Worm (Caenorhabditis elegans) whole organism, L3 larva: ENCODE data around the gene eif-3.G.
A peak's percentile ranks its signal among the peaks of the same experiment; 100 is the strongest.

Experiments used
- R02D3.7 ChIP-seq: fragments of 150-350 bp; optimal IDR thresholded peaks from 2 replicates; lab custom pipeline; 2014; ENCODE audit warnings: missing biosample characterization, missing genetic modification characterization
- ZK546.5 ChIP-seq: sonication (generic microtip); optimal IDR thresholded peaks from 2 replicates; lab custom pipeline; 2017; ENCODE audit warnings: missing biosample characterization, missing genetic modification characterization
- aly-2 ChIP-seq: fragments of 150-350 bp; optimal IDR thresholded peaks from 2 replicates; lab custom pipeline; 2014; ENCODE audit warnings: missing biosample characterization, missing genetic modification characterization
- ceh-16 ChIP-seq: sonication (generic microtip); optimal IDR thresholded peaks from 2 replicates; lab custom pipeline; 2017; ENCODE audit warnings: missing biosample characterization, missing genetic modification characterization
- ceh-28 ChIP-seq: fragments of 150-350 bp; optimal IDR thresholded peaks from 2 replicates; lab custom pipeline; 2014; ENCODE audit warnings: missing biosample characterization, missing genetic modification reagents, missing genetic modification characterization
- ceh-82 ChIP-seq: fragments of 150-350 bp; optimal IDR thresholded peaks from 2 replicates; lab custom pipeline; 2014; ENCODE audit warnings: missing biosample characterization, missing genetic modification characterization
- egl-5 ChIP-seq: fragments of 150-350 bp; optimal IDR thresholded peaks from 2 replicates; lab custom pipeline; 2017; ENCODE audit warnings: missing biosample characterization, missing genetic modification reagents, missing genetic modification characterization, inconsistent platforms
- elt-1 ChIP-seq: fragments of 150-350 bp; optimal IDR thresholded peaks from 2 replicates; lab custom pipeline; 2014; ENCODE audit warnings: missing biosample characterization, missing genetic modification characterization
- elt-2 ChIP-seq: sonication (generic microtip); optimal IDR thresholded peaks from 2 replicates; lab custom pipeline; 2016; ENCODE audit warnings: missing genetic modification reagents, mild to moderate bottlenecking, missing genetic modification characterization, missing compliant biosample characterization
- elt-3 ChIP-seq, 3 experiments: fragments of 150-350 bp in 1 of 3; sonication (generic microtip) in 2 of 3; optimal IDR thresholded peaks; 2 replicates in 2 of 3; 4 replicates in 1 of 3; lab custom pipeline; 2014 to 2017; ENCODE audit warnings: missing biosample characterization in 3 of 3, missing genetic modification characterization in 3 of 3
- fkh-10 ChIP-seq: sonication (generic microtip); optimal IDR thresholded peaks from 2 replicates; lab custom pipeline; 2017; ENCODE audit warnings: missing biosample characterization, missing genetic modification reagents, missing genetic modification characterization
- fkh-2 ChIP-seq: fragments of 150-350 bp; optimal IDR thresholded peaks from 2 replicates; lab custom pipeline; 2014; ENCODE audit warnings: missing biosample characterization, missing genetic modification reagents, missing genetic modification characterization
- lin-15B ChIP-seq: fragments of 150-350 bp; optimal IDR thresholded peaks from 2 replicates; lab custom pipeline; 2014; ENCODE audit warnings: missing biosample characterization, missing genetic modification characterization
- lsy-12 ChIP-seq: sonication (generic microtip); optimal IDR thresholded peaks from 2 replicates; lab custom pipeline; 2016; ENCODE audit warnings: mild to moderate bottlenecking, missing genetic modification characterization, missing compliant biosample characterization
- mml-1 ChIP-seq: fragments of 150-350 bp; sonication (generic microtip); optimal IDR thresholded peaks from 3 replicates; lab custom pipeline; 2014; ENCODE audit warnings: missing biosample characterization, missing genetic modification characterization
- nfya-1 ChIP-seq: sonication (generic microtip); optimal IDR thresholded peaks from 2 replicates; lab custom pipeline; 2017; ENCODE audit warnings: missing genetic modification characterization, mild to moderate bottlenecking, missing compliant biosample characterization, antibody characterized with exemption, moderate library complexity; ENCODE audit not compliant: insufficient read depth
- nhr-11 ChIP-seq: fragments of 150-350 bp; optimal IDR thresholded peaks from 2 replicates; lab custom pipeline; 2014; ENCODE audit warnings: missing biosample characterization, missing genetic modification characterization
- nhr-237 ChIP-seq: fragments of 150-350 bp; optimal IDR thresholded peaks from 2 replicates; lab custom pipeline; 2014; ENCODE audit warnings: missing biosample characterization, missing genetic modification characterization
- nhr-25 ChIP-seq: sonication (generic microtip); optimal IDR thresholded peaks from 2 replicates; lab custom pipeline; 2017; ENCODE audit warnings: missing biosample characterization, missing genetic modification characterization
- nhr-28 ChIP-seq: fragments of 150-350 bp; optimal IDR thresholded peaks from 2 replicates; lab custom pipeline; 2014; ENCODE audit warnings: missing biosample characterization, missing genetic modification characterization
- nhr-67 ChIP-seq: fragments of 150-350 bp; optimal IDR thresholded peaks from 2 replicates; lab custom pipeline; 2014; ENCODE audit warnings: missing biosample characterization, missing genetic modification characterization
- nhr-76 ChIP-seq: fragments of 150-350 bp; sonication (generic microtip); optimal IDR thresholded peaks from 5 replicates; lab custom pipeline; 2014; ENCODE audit warnings: missing biosample characterization, missing genetic modification characterization
- pha-4 ChIP-seq: fragments of 150-350 bp; optimal IDR thresholded peaks from 2 replicates; lab custom pipeline; 2014; ENCODE audit warnings: missing biosample characterization, missing genetic modification reagents, missing genetic modification characterization
- pqm-1 ChIP-seq: fragments of 150-350 bp; optimal IDR thresholded peaks from 2 replicates; lab custom pipeline; 2017; ENCODE audit warnings: missing biosample characterization, missing genetic modification characterization, inconsistent platforms
- sea-2 ChIP-seq: fragments of 150-350 bp; sonication (generic microtip); optimal IDR thresholded peaks from 4 replicates; lab custom pipeline; 2014; ENCODE audit warnings: missing biosample characterization, missing genetic modification reagents, missing genetic modification characterization
- snpc-4 ChIP-seq: fragments of 150-350 bp; optimal IDR thresholded peaks from 2 replicates; lab custom pipeline; 2014; ENCODE audit warnings: missing biosample characterization, missing genetic modification characterization
- unc-62 ChIP-seq: fragments of 150-350 bp; sonication (generic microtip); optimal IDR thresholded peaks from 4 replicates; lab custom pipeline; 2014; ENCODE audit warnings: missing biosample characterization, missing genetic modification reagents, missing genetic modification characterization
- zag-1 ChIP-seq: fragments of 150-350 bp; optimal IDR thresholded peaks from 2 replicates; lab custom pipeline; 2014; ENCODE audit warnings: missing biosample characterization, missing genetic modification characterization
- ztf-4 ChIP-seq: fragments of 150-350 bp; optimal IDR thresholded peaks from 2 replicates; lab custom pipeline; 2014; ENCODE audit warnings: missing biosample characterization, missing genetic modification characterization

Gene eif-3.G

DNA sequence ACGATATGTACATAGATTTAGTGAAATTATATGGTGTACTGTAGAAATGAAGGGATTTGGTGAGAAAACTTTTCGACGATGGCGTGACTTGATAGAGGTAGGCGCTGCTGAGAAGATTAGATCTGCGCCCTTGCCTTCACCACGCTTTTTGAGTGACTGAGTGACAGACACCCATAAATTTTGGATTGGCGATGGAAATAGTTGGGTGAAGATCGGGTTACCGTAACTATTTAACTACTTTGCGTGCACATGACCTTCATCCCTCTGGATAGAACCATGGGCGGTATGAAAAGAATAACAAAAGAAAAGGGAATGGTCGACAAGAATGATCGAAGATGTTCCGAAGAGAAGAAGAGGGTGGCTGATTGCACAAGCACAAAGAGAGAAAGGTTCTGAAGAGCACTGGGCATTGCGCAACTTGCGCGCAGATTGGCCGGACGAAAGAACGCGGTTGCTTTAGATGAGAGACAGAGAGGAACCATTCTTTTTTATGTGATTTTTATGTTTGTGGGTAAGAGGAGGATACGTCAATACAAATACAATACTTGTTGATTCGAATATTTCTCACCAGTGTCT, 27.0 kb upstream of the eif-3.G start:
- no peak for TF ChIP-seq ZK546.5
- no peak for TF ChIP-seq nhr-76 (tag; lab: Kevin White, UChicago)
- TF ChIP-seq unc-62 (GFP tag; lab: Kevin White, UChicago) = no peak
- TF ChIP-seq nhr-28 = no peak
- no peak for TF ChIP-seq ceh-82
- no peak for TF ChIP-seq egl-5 (tag; lab: Kevin White, UChicago)
- TF ChIP-seq nhr-67 (tag; lab: Kevin White, UChicago) = no peak
- TF ChIP-seq nhr-25 = peak; percentile 12
- no peak for TF ChIP-seq ztf-4
- TF ChIP-seq aly-2 (tag; lab: Kevin White, UChicago) = no peak
- TF ChIP-seq elt-1 = peak; percentile 48
- TF ChIP-seq, all 47 proteins: peak for 2

ce11 chrII:8417059-8417668, 25.4 kb upstream of the eif-3.G start, which contains the start of gene fdgt-2:
Gene fdgt-2 (plus strand): TSS chrII:8417618.
- peak; percentile 73 for TF ChIP-seq nhr-25
- TF ChIP-seq mml-1 (tag; lab: Kevin White, UChicago) = no peak
- TF ChIP-seq pqm-1 (tag; lab: Kevin White, UChicago) = peak; percentile 7
- TF ChIP-seq egl-5 (tag; lab: Kevin White, UChicago) = no peak
- TF ChIP-seq nfya-1 = no peak
- TF ChIP-seq elt-2 = peak; percentile 36
- no peak for TF ChIP-seq fkh-10 (GFP tag; lab: Kevin White, UChicago)
- TF ChIP-seq, all 47 proteins: peak for 3

DNA sequence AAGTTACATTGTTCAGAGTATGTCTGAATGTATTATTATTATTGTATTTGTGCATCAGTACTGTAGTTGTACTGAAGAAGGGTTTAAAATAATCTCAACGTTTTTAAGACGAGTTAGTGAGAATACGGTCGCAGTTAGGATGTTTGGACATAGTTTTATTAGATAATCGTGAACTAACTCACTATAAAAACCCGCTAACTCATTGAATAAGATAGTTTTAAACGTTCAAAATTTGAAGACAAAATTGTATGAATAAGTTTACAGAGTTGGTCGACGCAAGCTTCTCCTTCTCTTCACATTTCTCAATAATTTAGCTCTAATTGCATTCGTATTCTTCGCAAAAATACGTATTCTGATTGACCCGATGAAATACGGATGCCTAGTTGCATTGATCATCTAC, 23.6 kb upstream of the eif-3.G start:
- TF ChIP-seq sea-2 (GFP tag; lab: Kevin White, UChicago) (no peak), ztf-4 (peak; percentile 76), elt-1 (peak; percentile 89), lsy-12 (tag; lab: Kevin White, UChicago) (no peak)

DNA sequence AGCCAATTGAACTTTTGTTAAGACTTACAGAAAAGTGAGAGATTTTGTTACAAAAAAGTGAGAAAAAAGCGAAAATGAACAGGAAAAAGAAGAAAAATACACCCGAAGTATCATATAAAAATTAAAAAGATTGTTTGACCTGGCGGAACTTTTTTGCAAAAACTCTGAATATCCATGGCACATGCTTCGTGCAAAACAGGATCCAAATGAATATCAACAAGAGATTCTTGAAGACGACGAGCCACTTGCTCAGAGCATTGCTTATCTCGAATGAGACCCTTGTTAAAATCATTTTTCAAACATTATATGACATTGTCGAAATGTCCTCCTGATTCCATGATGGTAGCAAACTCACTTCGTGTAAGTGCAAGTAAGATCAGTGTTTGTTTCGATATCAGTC, 22.8 kb upstream of the eif-3.G start, which contains the start of gene F14E5.8:
TSS of gene F14E5.8 (plus strand) at position 301 of the 400 bp plus-strand sequence.
- peak; percentile 4 for TF ChIP-seq elt-1

- TF ChIP-seq ztf-4 = peak; percentile 43
- TF ChIP-seq nhr-25 = no peak
- TF ChIP-seq elt-1 = peak; percentile 89
Measured at ce11 chrII:8420775-8421388, 21.7 kb upstream of the eif-3.G start.

DNA sequence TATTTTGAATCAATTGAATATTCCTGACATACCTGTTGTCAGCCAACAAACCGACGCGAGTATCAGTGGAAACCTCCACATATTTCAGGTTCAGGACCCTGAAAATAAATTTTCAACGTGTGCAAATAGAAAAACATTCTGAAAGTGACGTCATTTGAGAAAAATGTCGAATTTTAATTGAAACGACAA, 13.9 kb upstream of the eif-3.G start, which contains the start of gene F14E5.2:
TSS of gene F14E5.2 (minus strand) at position 101 of the 189 bp plus-strand sequence.
- TF ChIP-seq elt-3 (tag; optimal IDR thresholded peaks at IDR 0.05; lab: Kevin White, UChicago) (no peak), lsy-12 (tag; lab: Kevin White, UChicago) (no peak), aly-2 (tag; lab: Kevin White, UChicago) (no peak), ceh-16 (no peak), R02D3.7 (tag; lab: Kevin White, UChicago) (no peak), snpc-4 (tag; lab: Kevin White, UChicago) (no peak), pqm-1 (tag; lab: Kevin White, UChicago) (no peak), zag-1 (no peak), sea-2 (GFP tag; lab: Kevin White, UChicago) (no peak), ceh-82 (no peak), ZK546.5 (no peak), ztf-4 (no peak), nhr-11 (tag; lab: Kevin White, UChicago) (no peak), fkh-2 (tag; lab: Kevin White, UChicago) (no peak), nhr-67 (tag; lab: Kevin White, UChicago) (no peak), pha-4 (tag; lab: Kevin White, UChicago) (no peak), ceh-28 (tag; lab: Kevin White, UChicago) (no peak), nhr-237 (tag; lab: Kevin White, UChicago) (no peak), lin-15B (tag; lab: Kevin White, UChicago) (no peak), nhr-76 (tag; lab: Kevin White, UChicago) (no peak)
- TF ChIP-seq, all 47 proteins: peak for 0
